Fruit fly (Drosophila melanogaster): ENCODE results near the gene CG10650.
A peak's percentile ranks its signal among the peaks of the same experiment; 100 is the strongest.

The CG10650 gene

dm6 chr2L:19033288-19033687 lies 37.6 kb upstream of the CG10650 start, which contains the start of gene hook (continued):
- 0 out of 2 replicates have a peak, but pooled peaks have one; percentile 14 for TF ChIP-seq Rfx (GFP tag; IDR thresholded peaks at IDR 0.05)
- no peak for TF ChIP-seq CG10366 (GFP tag; IDR thresholded peaks at IDR 0.05)
- TF ChIP-seq chif (GFP tag; optimal IDR thresholded peaks at IDR 0.05), result no peak
- TF ChIP-seq Hand (GFP tag; optimal IDR thresholded peaks at IDR 0.05), result no peak
- no peak for TF ChIP-seq CG15073 (GFP tag; optimal IDR thresholded peaks at IDR 0.05)
- no peak for TF ChIP-seq CG7928 (GFP tag; optimal IDR thresholded peaks at IDR 0.05)
- TF ChIP-seq E2f1 (GFP tag; IDR thresholded peaks at IDR 0.05), result no peak
- TF ChIP-seq Scr (GFP tag; IDR thresholded peaks at IDR 0.05; ENCODE audit: partially characterized antibody), result peak; percentile 81
- TF ChIP-seq CG10565 (GFP tag; optimal IDR thresholded peaks at IDR 0.05), result no peak
- no peak for TF ChIP-seq insv (GFP tag; optimal IDR thresholded peaks at IDR 0.05)
- TF ChIP-seq dm (GFP tag; optimal IDR thresholded peaks at IDR 0.05), result no peak
- TF ChIP-seq CG14710 (tag; optimal IDR thresholded peaks at IDR 0.05), result peak; percentile 15
- no peak for TF ChIP-seq Ada2b (GFP tag; IDR thresholded peaks at IDR 0.05)
- TF ChIP-seq CG32532 (GFP tag; IDR thresholded peaks at IDR 0.05), result no peak
- no peak for TF ChIP-seq mld (GFP tag; IDR thresholded peaks at IDR 0.05; ENCODE audit: partially characterized antibody)
- TF ChIP-seq CG6765 (GFP tag; optimal IDR thresholded peaks at IDR 0.05), result no peak
- TF ChIP-seq CG15479 (GFP tag; optimal IDR thresholded peaks at IDR 0.05), result no peak
- TF ChIP-seq CG17186 (GFP tag; optimal IDR thresholded peaks at IDR 0.05), result no peak
- TF ChIP-seq az2 (GFP tag; optimal IDR thresholded peaks at IDR 0.05), result no peak
- TF ChIP-seq al (GFP tag; IDR thresholded peaks at IDR 0.05), result no peak
- no peak for TF ChIP-seq Pdp1 (GFP tag; optimal IDR thresholded peaks at IDR 0.05)
- TF ChIP-seq abd-A (tag; optimal IDR thresholded peaks at IDR 0.05), result no peak
- no peak for TF ChIP-seq crc (GFP tag; optimal IDR thresholded peaks at IDR 0.05)
- TF ChIP-seq chinmo (GFP tag; IDR thresholded peaks at IDR 0.05; ENCODE audit: partially characterized antibody), result peak; percentile 81; the same call in 2 of the 4 replicates
- TF ChIP-seq CG4820 (GFP tag; optimal IDR thresholded peaks at IDR 0.05), result no peak
- no peak for TF ChIP-seq CG8765 (GFP tag; IDR thresholded peaks at IDR 0.05)
- TF ChIP-seq CG13424 (tag; optimal IDR thresholded peaks at IDR 0.05), result no peak
- no peak for TF ChIP-seq run (tag; optimal IDR thresholded peaks at IDR 0.05)
- no peak for TF ChIP-seq CG7839 (tag; optimal IDR thresholded peaks at IDR 0.05)
- TF ChIP-seq lov (optimal IDR thresholded peaks at IDR 0.05), result no peak
- no peak for TF ChIP-seq lov (GFP tag; IDR thresholded peaks at IDR 0.05)
- TF ChIP-seq Adf1 (GFP tag; IDR thresholded peaks at IDR 0.05), result no peak
- no peak for TF ChIP-seq klu (GFP tag; IDR thresholded peaks at IDR 0.05)
- TF ChIP-seq CG6175 (GFP tag; IDR thresholded peaks at IDR 0.05), result no peak
- no peak for TF ChIP-seq sd (tag; optimal IDR thresholded peaks at IDR 0.05)
- peak; percentile 67; the same call in 2 of the 3 replicates for TF ChIP-seq hb (GFP tag; IDR thresholded peaks at IDR 0.05; ENCODE audit: partially characterized antibody)
- no peak for TF ChIP-seq salm (tag; optimal IDR thresholded peaks at IDR 0.05)
- TF ChIP-seq Sin3A (optimal IDR thresholded peaks at IDR 0.05), result no peak
- no peak for TF ChIP-seq p53 (GFP tag; optimal IDR thresholded peaks at IDR 0.05)
- TF ChIP-seq org-1 (GFP tag; optimal IDR thresholded peaks at IDR 0.05), result no peak
- TF ChIP-seq CG15269 (tag; optimal IDR thresholded peaks at IDR 0.05), result no peak
- TF ChIP-seq da (GFP tag; optimal IDR thresholded peaks at IDR 0.05), result no peak
- no peak for TF ChIP-seq Ssrp (tag; optimal IDR thresholded peaks at IDR 0.05)
- TF ChIP-seq ash1 (GFP tag; optimal IDR thresholded peaks at IDR 0.05), result no peak
- TF ChIP-seq sqz (GFP tag; optimal IDR thresholded peaks at IDR 0.05), result no peak
- peak; percentile 14 for TF ChIP-seq CG12391 (tag; optimal IDR thresholded peaks at IDR 0.05)
- TF ChIP-seq lilli (GFP tag; optimal IDR thresholded peaks at IDR 0.05), result no peak
- no peak for TF ChIP-seq Fer1 (GFP tag; optimal IDR thresholded peaks at IDR 0.05)
- no peak for TF ChIP-seq Eip74EF (GFP tag; optimal IDR thresholded peaks at IDR 0.05)
- no peak for TF ChIP-seq CG9817 (tag; optimal IDR thresholded peaks at IDR 0.05)
- peak; percentile 24 for TF ChIP-seq CG2712 (tag; optimal IDR thresholded peaks at IDR 0.05)
- TF ChIP-seq repo (GFP tag; optimal IDR thresholded peaks at IDR 0.05), result no peak

Data from whole organism, embryonic.